Fruit fly (Drosophila melanogaster): ENCODE measurements around the gene Nepl8.

The Nepl8 gene

DNA sequence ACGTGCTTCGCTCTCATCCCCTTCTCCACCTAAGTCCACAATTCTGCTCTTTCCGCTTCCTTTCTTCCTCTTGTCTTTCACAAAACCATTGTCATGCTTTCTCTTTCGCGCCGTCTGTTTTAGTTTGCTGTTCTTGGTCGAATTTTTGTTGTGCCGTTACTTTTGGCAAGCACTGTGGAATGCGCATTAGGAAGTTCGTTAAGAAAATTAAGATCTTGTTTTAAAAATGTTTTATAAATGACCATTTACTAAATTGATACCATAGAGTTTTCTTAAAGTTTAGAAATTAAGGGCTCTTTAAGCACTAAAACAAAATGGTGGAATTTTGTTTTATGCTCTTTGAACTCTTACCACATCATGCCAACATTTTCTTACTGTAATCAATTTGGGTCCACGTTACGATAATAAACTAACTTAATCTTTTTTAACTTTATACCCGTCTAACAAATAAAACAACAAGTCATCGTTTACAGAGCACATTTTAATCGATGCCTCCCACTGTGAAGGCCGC lies 47.2 kb downstream of the Nepl8 start (continued):
- no peak for TF ChIP-seq fd59A (GFP tag; optimal IDR thresholded peaks at IDR 0.05)
- TF ChIP-seq svp (GFP tag): peak; percentile 93
- peak; percentile 57 for TF ChIP-seq net (GFP tag; optimal IDR thresholded peaks at IDR 0.05)
- no peak for TF ChIP-seq CG10669 (GFP tag; optimal IDR thresholded peaks at IDR 0.05)
- TF ChIP-seq dsx (GFP tag; optimal IDR thresholded peaks at IDR 0.05; ENCODE audit: poor library complexity, severe bottlenecking): no peak
- peak; percentile 7 for TF ChIP-seq CG3032 (tag; optimal IDR thresholded peaks at IDR 0.05)
- peak; percentile 10 for TF ChIP-seq vri (GFP tag; optimal IDR thresholded peaks at IDR 0.05)
- peak; percentile 52 for TF ChIP-seq Sox15 (GFP tag; optimal IDR thresholded peaks at IDR 0.05)
- TF ChIP-seq ss (GFP tag; optimal IDR thresholded peaks at IDR 0.05): no peak
- TF ChIP-seq dac (GFP tag; optimal IDR thresholded peaks at IDR 0.05): peak; percentile 31
- TF ChIP-seq Hr39 (GFP tag; optimal IDR thresholded peaks at IDR 0.05): peak; percentile 87
- TF ChIP-seq CG34406 (GFP tag; optimal IDR thresholded peaks at IDR 0.05): peak; percentile 30
- no peak for TF ChIP-seq CG1621 (tag; optimal IDR thresholded peaks at IDR 0.05)
- TF ChIP-seq CG11902 (GFP tag; optimal IDR thresholded peaks at IDR 0.05): peak; percentile 33
- TF ChIP-seq cyc (GFP tag; optimal IDR thresholded peaks at IDR 0.05): peak; percentile 78
- peak; percentile 83 for TF ChIP-seq Sox14 (GFP tag; optimal IDR thresholded peaks at IDR 0.05)
- TF ChIP-seq salr (GFP tag; optimal IDR thresholded peaks at IDR 0.05): peak in 1 of 2 experiments; percentile 16
- peak; percentile 59 for TF ChIP-seq CG3919 (GFP tag; optimal IDR thresholded peaks at IDR 0.05)
- TF ChIP-seq Ets21C (GFP tag; optimal IDR thresholded peaks at IDR 0.05): peak; percentile 75
- peak; percentile 31 for TF ChIP-seq CG8632 (GFP tag; optimal IDR thresholded peaks at IDR 0.05)
- TF ChIP-seq CG4318 (GFP tag; optimal IDR thresholded peaks at IDR 0.05): peak; percentile 64
- no peak for TF ChIP-seq CG7368 (GFP tag; optimal IDR thresholded peaks at IDR 0.05)
- peak; percentile 80 for TF ChIP-seq Smox (GFP tag; optimal IDR thresholded peaks at IDR 0.05)
- TF ChIP-seq Gug (GFP tag; IDR thresholded peaks at IDR 0.05): peak; percentile 59
- peak; percentile 74 for TF ChIP-seq Eip75B (GFP tag; optimal IDR thresholded peaks at IDR 0.05)
- TF ChIP-seq Eip78C (GFP tag): peak; percentile 94
- no peak for TF ChIP-seq fkh (GFP tag; optimal IDR thresholded peaks at IDR 0.05)
- peak; percentile 52 for TF ChIP-seq CG6792 (GFP tag; optimal IDR thresholded peaks at IDR 0.05)
- peak; percentile 25 for TF ChIP-seq CG11762 (GFP tag; optimal IDR thresholded peaks at IDR 0.05; ENCODE audit: insufficient read depth)
- TF ChIP-seq CG8119 (GFP tag; IDR thresholded peaks at IDR 0.05): peak; percentile 62; the same call in 2 of the 3 replicates
- no peak for TF ChIP-seq Hr38 (GFP tag; optimal IDR thresholded peaks at IDR 0.05)

DNA sequence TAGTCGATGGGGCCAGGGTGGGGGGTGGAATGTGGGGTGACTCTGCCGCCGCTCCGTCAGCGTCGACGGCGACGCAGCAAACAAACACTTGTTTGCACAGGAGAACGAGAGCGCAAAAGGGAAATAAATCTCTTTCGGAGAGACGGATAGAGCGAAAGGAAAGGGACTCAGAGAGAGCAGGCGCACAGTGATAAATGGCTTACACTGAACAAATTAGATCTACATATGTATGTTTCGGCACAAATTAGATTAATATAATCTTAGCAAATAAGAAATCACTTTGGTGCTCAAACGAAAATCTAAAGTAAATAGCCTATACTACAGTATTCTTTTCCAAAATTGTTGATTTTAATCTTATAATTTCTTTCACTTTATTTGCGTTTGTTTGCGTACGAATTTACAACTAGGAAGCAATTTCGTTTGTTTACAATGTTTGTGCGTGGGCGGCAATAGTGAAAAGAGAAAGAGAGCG lies 47.8 kb downstream of the Nepl8 start:
- TF ChIP-seq Lpt (GFP tag; optimal IDR thresholded peaks at IDR 0.05) (peak; percentile 86), dsx (GFP tag; optimal IDR thresholded peaks at IDR 0.05; ENCODE audit: poor library complexity, severe bottlenecking) (peak; percentile 87), CG31627 (GFP tag; optimal IDR thresholded peaks at IDR 0.05) (peak; percentile 93), cyc (GFP tag; optimal IDR thresholded peaks at IDR 0.05) (peak; percentile 87), CG6163 (GFP tag; IDR thresholded peaks at IDR 0.05) (peak; percentile 98), CG11294 (GFP tag; IDR thresholded peaks at IDR 0.05) (peak; percentile 84), Sox15 (GFP tag; optimal IDR thresholded peaks at IDR 0.05) (peak; percentile 89), CG4318 (GFP tag; optimal IDR thresholded peaks at IDR 0.05) (peak; percentile 75), CG3032 (tag; optimal IDR thresholded peaks at IDR 0.05) (peak; percentile 93), achi (GFP tag; optimal IDR thresholded peaks at IDR 0.05) (peak; percentile 91), CG11762 (GFP tag; optimal IDR thresholded peaks at IDR 0.05; ENCODE audit: insufficient read depth) (peak; percentile 95), Blimp-1 (GFP tag; optimal IDR thresholded peaks at IDR 0.05) (peak; percentile 65), CG34406 (GFP tag; optimal IDR thresholded peaks at IDR 0.05) (peak; percentile 93), CG6276 (GFP tag; optimal IDR thresholded peaks at IDR 0.05) (peak; percentile 82), vri (GFP tag; optimal IDR thresholded peaks at IDR 0.05) (peak; percentile 69), Hr4 (GFP tag; optimal IDR thresholded peaks at IDR 0.05) (peak; percentile 90), CG1621 (tag; optimal IDR thresholded peaks at IDR 0.05) (peak; percentile 91), pdm3 (GFP tag; optimal IDR thresholded peaks at IDR 0.05) (peak; percentile 92), Eip75B (GFP tag; optimal IDR thresholded peaks at IDR 0.05) (peak; percentile 92), CG8319 (GFP tag; optimal IDR thresholded peaks at IDR 0.05) (peak; percentile 88), acj6 (GFP tag; optimal IDR thresholded peaks at IDR 0.05) (peak; percentile 92), CG10631 (GFP tag; optimal IDR thresholded peaks at IDR 0.05) (peak; percentile 94), salr (GFP tag; optimal IDR thresholded peaks at IDR 0.05) (peak; percentile 78 to 87), Sox14 (GFP tag; optimal IDR thresholded peaks at IDR 0.05) (peak; percentile 93), ss (GFP tag; optimal IDR thresholded peaks at IDR 0.05) (peak; percentile 57 to 76), Hr39 (GFP tag; optimal IDR thresholded peaks at IDR 0.05) (peak; percentile 92), CG32006 (GFP tag; optimal IDR thresholded peaks at IDR 0.05) (peak; percentile 85), CG7368 (GFP tag; optimal IDR thresholded peaks at IDR 0.05) (peak; percentile 89), CG9139 (GFP tag; optimal IDR thresholded peaks at IDR 0.05) (peak; percentile 69), eg (GFP tag; IDR thresholded peaks at IDR 0.05) (peak; percentile 96), svp (GFP tag) (peak; percentile 93), CG3919 (GFP tag; optimal IDR thresholded peaks at IDR 0.05) (peak; percentile 89), CG10669 (GFP tag; optimal IDR thresholded peaks at IDR 0.05) (peak; percentile 94), CG6854 (GFP tag; optimal IDR thresholded peaks at IDR 0.05) (peak; percentile 73)

Data from whole organism, prepupa.